Worm (Caenorhabditis elegans) whole organism, L1 larva: Measurements from ENCODE around the gene VF13D12L.3.

ENCODE experiments used
- C04F5.9 ChIP-seq: sonication (generic microtip); optimal IDR thresholded peaks from 2 replicates; lab custom pipeline; 2016; ENCODE audit warnings: missing genetic modification characterization, missing compliant biosample characterization
- aha-1 ChIP-seq: fragments of 150-350 bp; optimal IDR thresholded peaks from 2 replicates; lab custom pipeline; 2014; ENCODE audit warnings: missing biosample characterization, missing genetic modification characterization
- alr-1 ChIP-seq: fragments of 200-800 bp; sonication (Bioruptor generic); optimal IDR thresholded peaks from 2 replicates; lab custom pipeline; 2018; ENCODE audit warnings: borderline replicate concordance, mild to moderate bottlenecking, missing genetic modification characterization, missing compliant biosample characterization
- aly-2 ChIP-seq: fragments of 150-350 bp; optimal IDR thresholded peaks from 2 replicates; lab custom pipeline; 2014; ENCODE audit warnings: missing biosample characterization, missing genetic modification characterization
- ama-1 ChIP-seq: fragments of 150-350 bp; optimal IDR thresholded peaks from 2 replicates; lab custom pipeline; 2014
- ceh-63 ChIP-seq: fragments of 200-800 bp; sonication (Bioruptor generic); optimal IDR thresholded peaks from 2 replicates; lab custom pipeline; 2018; ENCODE audit warnings: mild to moderate bottlenecking, missing genetic modification characterization, missing compliant biosample characterization
- ceh-82 ChIP-seq, 3 experiments: fragments of 150-350 bp in 1 of 3; sonication (generic microtip) in 2 of 3; optimal IDR thresholded peaks; 2 replicates each; lab custom pipeline; 2014 to 2017; ENCODE audit warnings: missing biosample characterization in 3 of 3, missing genetic modification characterization in 3 of 3
- ceh-90 ChIP-seq: sonication (generic microtip); optimal IDR thresholded peaks from 2 replicates; lab custom pipeline; 2016; ENCODE audit warnings: missing genetic modification characterization, missing compliant biosample characterization
- ces-1 ChIP-seq: fragments of 150-350 bp; optimal IDR thresholded peaks from 2 replicates; lab custom pipeline; 2014; ENCODE audit warnings: missing biosample characterization, missing genetic modification reagents, missing genetic modification characterization
- dsc-1 ChIP-seq: sonication (generic microtip); optimal IDR thresholded peaks from 2 replicates; lab custom pipeline; 2016; ENCODE audit warnings: mild to moderate bottlenecking, missing genetic modification characterization, missing compliant biosample characterization
- efl-1 ChIP-seq, 4 experiments: fragments of 150-350 bp; optimal IDR thresholded peaks in 3 of 4; peaks in 1 of 4; 1 replicate in 1 of 4; 2 replicates in 3 of 4; lab custom pipeline; 2014; ENCODE audit warnings: missing biosample characterization in 2 of 4, missing genetic modification characterization in 2 of 4, missing genetic modification reagents in 2 of 4
- efl-3 ChIP-seq: fragments of 200-800 bp; sonication (Bioruptor generic); optimal IDR thresholded peaks from 2 replicates; lab custom pipeline; 2018; ENCODE audit warnings: mild to moderate bottlenecking, missing genetic modification characterization, missing compliant biosample characterization
- egl-27 ChIP-seq, 2 experiments: fragments of 150-350 bp in 1 of 2; sonication (generic microtip); optimal IDR thresholded peaks; 3 replicates each; lab custom pipeline; 2017 to 2018; ENCODE audit warnings: missing biosample characterization in 2 of 2, missing genetic modification characterization in 2 of 2, missing genetic modification reagents in 2 of 2
- elt-2 ChIP-seq: sonication (generic microtip); optimal IDR thresholded peaks from 2 replicates; lab custom pipeline; 2016; ENCODE audit warnings: missing genetic modification characterization, mild to moderate bottlenecking, inconsistent platforms, missing compliant biosample characterization, missing genetic modification reagents
- elt-3 ChIP-seq, 6 experiments: fragments of 150-350 bp in 1 of 6; sonication (generic microtip); optimal IDR thresholded peaks; 2 replicates each; lab custom pipeline; 2017 to 2018; ENCODE audit warnings: missing biosample characterization in 6 of 6, missing genetic modification characterization in 6 of 6, inconsistent platforms in 1 of 6
- fkh-10 ChIP-seq: sonication (generic microtip); optimal IDR thresholded peaks from 2 replicates; lab custom pipeline; 2017; ENCODE audit warnings: missing biosample characterization, missing genetic modification reagents, missing genetic modification characterization
- grh-1 ChIP-seq: fragments of 200-800 bp; sonication (Bioruptor generic); IDR thresholded peaks from 2 replicates; pipeline ENCODE4 v1.3.6; 2022; ENCODE audit warnings: missing genetic modification reagents, missing genetic modification characterization, missing compliant biosample characterization
- hlh-17 ChIP-seq: fragments of 200-800 bp; sonication (Bioruptor generic); optimal IDR thresholded peaks from 2 replicates; lab custom pipeline; 2018; ENCODE audit warnings: missing genetic modification characterization, mild to moderate bottlenecking, missing compliant biosample characterization, moderate library complexity, borderline replicate concordance
- hlh-4 ChIP-seq: sonication (generic microtip); optimal IDR thresholded peaks from 2 replicates; lab custom pipeline; 2016; ENCODE audit warnings: mild to moderate bottlenecking, missing genetic modification characterization, missing compliant biosample characterization
- hpl-2 ChIP-seq: fragments of 150-350 bp; optimal IDR thresholded peaks from 2 replicates; lab custom pipeline; 2014; ENCODE audit warnings: missing biosample characterization, missing genetic modification reagents, missing genetic modification characterization
- lin-14 ChIP-seq: fragments of 200-800 bp; sonication (Bioruptor generic); optimal IDR thresholded peaks from 2 replicates; lab custom pipeline; 2018; ENCODE audit warnings: mild to moderate bottlenecking, missing genetic modification characterization, moderate library complexity, missing compliant biosample characterization
- lin-15B ChIP-seq: fragments of 150-350 bp; sonication (generic microtip); optimal IDR thresholded peaks from 3 replicates; lab custom pipeline; 2014; ENCODE audit warnings: missing biosample characterization, missing genetic modification characterization
- lir-3 ChIP-seq: sonication (generic microtip); optimal IDR thresholded peaks from 2 replicates; lab custom pipeline; 2016; ENCODE audit warnings: mild to moderate bottlenecking, missing genetic modification characterization, moderate library complexity, missing compliant biosample characterization; ENCODE audit not compliant: poor library complexity
- mab-9 ChIP-seq: fragments of 200-800 bp; sonication (Bioruptor generic); IDR thresholded peaks from 2 replicates; pipeline ENCODE4 v1.3.6; 2022; ENCODE audit warnings: missing genetic modification reagents, missing genetic modification characterization, missing compliant biosample characterization
- mdl-1 ChIP-seq, 2 experiments: fragments of 150-350 bp; optimal IDR thresholded peaks; 2 replicates each; lab custom pipeline; 2014 to 2017; ENCODE audit warnings: missing biosample characterization in 2 of 2, missing genetic modification characterization in 2 of 2, inconsistent platforms in 1 of 2
- nhr-11 ChIP-seq: fragments of 150-350 bp; optimal IDR thresholded peaks from 2 replicates; lab custom pipeline; 2014; ENCODE audit warnings: missing biosample characterization, missing genetic modification characterization
- nhr-20 ChIP-seq: sonication (generic microtip); optimal IDR thresholded peaks from 2 replicates; lab custom pipeline; 2016; ENCODE audit warnings: mild to moderate bottlenecking, missing genetic modification characterization, missing compliant biosample characterization
- nhr-237 ChIP-seq: fragments of 150-350 bp; optimal IDR thresholded peaks from 2 replicates; lab custom pipeline; 2014; ENCODE audit warnings: missing biosample characterization, missing genetic modification characterization
- nhr-76 ChIP-seq: sonication (generic microtip); optimal IDR thresholded peaks from 2 replicates; lab custom pipeline; 2017; ENCODE audit warnings: missing biosample characterization, missing genetic modification characterization
- nhr-77 ChIP-seq: fragments of 150-350 bp; optimal IDR thresholded peaks from 2 replicates; lab custom pipeline; 2014; ENCODE audit warnings: missing biosample characterization, missing genetic modification characterization
- nhr-85 ChIP-seq: sonication (generic microtip); peaks from one replicate; lab custom pipeline; 2016; ENCODE audit warnings: missing genetic modification characterization, inconsistent platforms, missing compliant biosample characterization
- nhr-90 ChIP-seq: sonication (generic microtip); optimal IDR thresholded peaks from 2 replicates; lab custom pipeline; 2016; ENCODE audit warnings: mild to moderate bottlenecking, missing genetic modification characterization, missing compliant biosample characterization; ENCODE audit not compliant: poor library complexity
- pag-3 ChIP-seq: sonication (generic microtip); optimal IDR thresholded peaks from 2 replicates; lab custom pipeline; 2017; ENCODE audit warnings: missing genetic modification characterization, mild to moderate bottlenecking, missing compliant biosample characterization, antibody characterized with exemption, borderline replicate concordance; ENCODE audit not compliant: insufficient read depth
- pax-3 ChIP-seq: fragments of 200-800 bp; sonication (Bioruptor generic); optimal IDR thresholded peaks from 2 replicates; lab custom pipeline; 2018; ENCODE audit warnings: mild to moderate bottlenecking, missing genetic modification characterization, moderate library complexity, missing compliant biosample characterization
- pqm-1 ChIP-seq: sonication (generic microtip); optimal IDR thresholded peaks from 3 replicates; lab custom pipeline; 2017; ENCODE audit warnings: missing biosample characterization, missing genetic modification characterization
- rnt-1 ChIP-seq: sonication (generic microtip); optimal IDR thresholded peaks from 2 replicates; lab custom pipeline; 2016; ENCODE audit warnings: mild to moderate bottlenecking, missing genetic modification characterization, moderate library complexity, missing compliant biosample characterization
- snpc-4 ChIP-seq: fragments of 150-350 bp; optimal IDR thresholded peaks from 2 replicates; lab custom pipeline; 2014; ENCODE audit warnings: missing biosample characterization, missing genetic modification characterization
- sptf-1 ChIP-seq: fragments of 150-350 bp; optimal IDR thresholded peaks from 2 replicates; lab custom pipeline; 2014; ENCODE audit warnings: missing biosample characterization, missing genetic modification characterization
- swsn-7 ChIP-seq: sonication (generic microtip); optimal IDR thresholded peaks from 2 replicates; lab custom pipeline; 2016; ENCODE audit warnings: missing genetic modification characterization, missing compliant biosample characterization
- tbx-2 ChIP-seq: sonication (generic microtip); optimal IDR thresholded peaks from 2 replicates; lab custom pipeline; 2016; ENCODE audit warnings: missing genetic modification characterization, missing compliant biosample characterization
- tlp-1 ChIP-seq: fragments of 150-350 bp; optimal IDR thresholded peaks from 2 replicates; lab custom pipeline; 2014; ENCODE audit warnings: missing biosample characterization, missing genetic modification characterization
- unc-130 ChIP-seq: fragments of 150-350 bp; optimal IDR thresholded peaks from 2 replicates; lab custom pipeline; 2017; ENCODE audit warnings: missing biosample characterization, missing genetic modification characterization, inconsistent platforms
- unc-62 ChIP-seq: fragments of 150-350 bp; optimal IDR thresholded peaks from 2 replicates; lab custom pipeline; 2014; ENCODE audit warnings: missing biosample characterization, missing genetic modification reagents, missing genetic modification characterization
- unc-98 ChIP-seq: fragments of 200-800 bp; sonication (Bioruptor generic); IDR thresholded peaks from 2 replicates; pipeline ENCODE4 v1.3.6; 2022; ENCODE audit warnings: missing genetic modification characterization, missing compliant biosample characterization
- ztf-4 ChIP-seq: fragments of 150-350 bp; optimal IDR thresholded peaks from 2 replicates; lab custom pipeline; 2014; ENCODE audit warnings: missing biosample characterization, missing genetic modification characterization

Gene VF13D12L.3

ce11 chrII:11681136-11681824 lies 24.5 kb upstream of the VF13D12L.3 start, which contains the start of the genes sfxn-1.4 and C47D12.4:
Gene sfxn-1.4, minus strand, starts transcription at chrII:11681236.
Gene C47D12.4, plus strand, starts transcription at chrII:11681774.
- TF ChIP-seq mdl-1 (tag; optimal IDR thresholded peaks at IDR 0.05; lab: Kevin White, UChicago) (no peak), C04F5.9 (no peak), ceh-63 (no peak), tlp-1 (tag; lab: Kevin White, UChicago) (no peak), mab-9 (GFP tag; lab: Robert Waterston, UW) (no peak), unc-62 (GFP tag; lab: Kevin White, UChicago) (no peak), pqm-1 (no peak), egl-27 (tag; optimal IDR thresholded peaks at IDR 0.05; lab: Kevin White, UChicago) (no peak), unc-98 (GFP tag; lab: Robert Waterston, UW) (no peak), lir-3 (tag; lab: Kevin White, UChicago) (no peak), alr-1 (tag; lab: Kevin White, UChicago) (no peak), nhr-85 (no peak), snpc-4 (tag; lab: Kevin White, UChicago) (no peak), hpl-2 (GFP tag; lab: Kevin White, UChicago) (no peak), nhr-76 (no peak), elt-2 (tag; lab: Kevin White, UChicago) (no peak), nhr-237 (tag; lab: Kevin White, UChicago) (no peak), fkh-10 (GFP tag; lab: Kevin White, UChicago) (no peak), unc-130 (tag; lab: Kevin White, UChicago) (no peak), pax-3 (tag; lab: Kevin White, UChicago) (no peak)

- TF ChIP-seq aly-2 (tag; lab: Kevin White, UChicago) (no peak), nhr-20 (tag; lab: Kevin White, UChicago) (no peak), ama-1 (lab: Kevin White, UChicago) (no peak), swsn-7 (tag; lab: Kevin White, UChicago) (no peak), elt-3 (tag; optimal IDR thresholded peaks at IDR 0.05; lab: Kevin White, UChicago) (no peak), ces-1 (no peak)
Measured at ce11 chrII:11685177-11685576, 20.6 kb upstream of the VF13D12L.3 start, which contains the start of gene C47D12.5. Gene C47D12.5, minus strand, starts transcription at chrII:11685277.

DNA sequence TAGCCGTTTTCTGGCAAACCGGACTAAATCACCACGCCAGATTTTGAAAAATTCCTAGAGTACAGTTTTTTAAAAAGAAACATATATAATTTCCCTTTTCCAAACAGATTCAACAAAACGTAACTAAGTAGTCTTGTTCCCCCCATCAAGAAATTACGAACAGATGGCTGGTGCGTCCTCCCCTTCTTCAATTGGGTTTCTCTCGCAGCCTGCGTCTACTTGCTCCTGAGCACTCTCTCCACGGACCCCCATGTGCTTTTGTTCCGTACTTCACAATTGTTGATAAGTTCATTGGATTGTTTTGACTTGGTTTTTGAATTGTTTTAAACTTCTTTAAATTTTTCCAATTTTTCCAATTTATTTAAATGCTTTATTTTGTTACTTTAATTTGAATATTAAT lies 17.8 kb upstream of the VF13D12L.3 start:
- peak in 1 of 2 experiments; percentile 5 for TF ChIP-seq efl-1 (optimal IDR thresholded peaks at IDR 0.05; lab: Kevin White, UChicago)
- TF ChIP-seq efl-1 (GFP tag; optimal IDR thresholded peaks at IDR 0.05 in 1 of 2; lab: Kevin White, UChicago) = peak in 1 of 2 experiments; percentile 66
- TF ChIP-seq grh-1 (GFP tag; lab: Robert Waterston, UW) = no peak
- peak; percentile 72 for TF ChIP-seq lin-14 (GFP tag; lab: Kevin White, UChicago)
- TF ChIP-seq ceh-90 (tag; lab: Kevin White, UChicago) = no peak
- peak; percentile 14 for TF ChIP-seq rnt-1 (tag; lab: Kevin White, UChicago)
- peak; percentile 85 for TF ChIP-seq dsc-1 (tag; lab: Kevin White, UChicago)

DNA sequence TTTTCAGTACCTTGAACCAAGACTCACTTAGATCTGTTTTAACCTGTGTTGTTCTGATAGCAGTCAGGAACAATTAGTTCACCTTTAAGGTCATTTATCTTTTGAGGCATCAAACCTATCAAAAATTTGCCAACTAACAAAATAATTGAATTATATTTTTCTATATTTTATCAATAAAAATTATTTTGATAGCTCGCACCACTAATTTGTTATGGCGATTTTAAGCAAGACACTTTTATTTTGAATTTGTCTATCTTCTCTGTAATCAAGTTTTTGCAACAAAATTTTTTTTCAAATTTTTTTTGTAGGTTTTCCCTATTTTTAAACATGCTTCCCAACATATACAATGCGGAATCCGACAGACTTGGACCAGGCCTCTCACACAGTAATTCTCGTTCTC lies 17.2 kb upstream of the VF13D12L.3 start, which contains the start of gene kel-1:
Gene kel-1 (plus strand): TSS at position 301 of the 400 bp plus-strand sequence.
- no peak for TF ChIP-seq ztf-4 (tag; lab: Kevin White, UChicago)
- no peak for TF ChIP-seq unc-62 (GFP tag; lab: Kevin White, UChicago)
- TF ChIP-seq pag-3 (tag; lab: Kevin White, UChicago) = no peak
- no peak for TF ChIP-seq tbx-2 (tag; lab: Kevin White, UChicago)
- no peak for TF ChIP-seq ceh-90 (tag; lab: Kevin White, UChicago)
- TF ChIP-seq nhr-11 (tag; lab: Kevin White, UChicago) = no peak
- no peak for TF ChIP-seq swsn-7 (tag; lab: Kevin White, UChicago)
- no peak for TF ChIP-seq ama-1 (lab: Kevin White, UChicago)
- TF ChIP-seq hlh-17 (GFP tag; lab: Kevin White, UChicago) = no peak
- TF ChIP-seq lin-15B (tag; lab: Kevin White, UChicago) = no peak
- TF ChIP-seq efl-3 (GFP tag; lab: Kevin White, UChicago) = no peak
- no peak for TF ChIP-seq aha-1 (tag; lab: Kevin White, UChicago)
- TF ChIP-seq hlh-4 (tag; lab: Kevin White, UChicago) = no peak
- TF ChIP-seq ceh-82 (tag; optimal IDR thresholded peaks at IDR 0.05; lab: Kevin White, UChicago) = no peak
- no peak for TF ChIP-seq nhr-77 (tag; lab: Kevin White, UChicago)
- TF ChIP-seq mdl-1 (tag; optimal IDR thresholded peaks at IDR 0.05; lab: Kevin White, UChicago) = no peak
- no peak for TF ChIP-seq ces-1
- no peak for TF ChIP-seq nhr-90 (tag; lab: Kevin White, UChicago)
- no peak for TF ChIP-seq sptf-1
